Worm (Caenorhabditis elegans): Measurements from ENCODE around the gene dars-1.

Gene dars-1

DNA sequence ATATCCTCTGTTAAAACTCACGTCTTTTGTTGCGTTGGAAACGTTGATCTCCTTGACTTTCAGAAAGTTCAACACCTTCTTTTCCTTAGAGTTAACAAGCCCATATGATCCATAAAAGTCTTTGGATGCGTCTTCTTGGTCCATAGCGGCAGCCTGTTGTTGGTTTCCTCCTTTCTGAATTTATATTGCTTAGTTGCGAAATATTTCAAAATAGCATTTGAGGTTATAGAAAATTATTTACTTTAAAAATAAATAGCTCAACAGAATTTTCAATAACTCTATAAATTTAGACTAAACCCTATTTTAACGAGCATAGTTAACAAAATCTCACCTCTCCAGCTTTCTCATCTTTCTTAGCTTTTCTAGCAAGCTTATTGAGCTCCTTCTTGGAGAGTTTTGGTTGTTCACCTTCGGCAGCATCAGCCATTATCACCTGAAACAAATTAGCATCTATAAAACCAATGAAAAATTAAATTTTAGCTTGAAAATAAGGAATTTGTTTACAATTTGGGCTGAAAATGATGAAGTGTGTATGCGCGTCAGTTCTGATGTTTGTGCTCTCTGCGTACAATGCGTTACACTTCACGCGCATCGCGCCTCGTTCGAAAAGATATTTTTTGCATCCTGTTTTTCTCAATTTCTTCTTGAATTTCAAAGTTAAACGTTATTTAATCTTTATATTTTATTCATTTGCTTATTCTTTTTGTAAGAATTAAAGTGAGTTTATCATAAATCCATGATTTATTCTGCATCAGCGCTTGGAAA lies at the start of gene dars-1, which contains the start of gene ctr-9:
Gene dars-1 (minus strand): TSS at position 433 of the 765 bp plus-strand sequence.
Gene ctr-9 (plus strand): TSS at position 614 of the 765 bp plus-strand sequence.
- TF ChIP-seq ceh-79 (tag; optimal IDR thresholded peaks at IDR 0.05) (no peak), C06A6.2 (GFP tag; conservative IDR thresholded peaks at IDR 0.05) (no peak), lin-40 (tag; optimal IDR thresholded peaks at IDR 0.05) (no peak), cebp-1 (GFP tag; IDR thresholded peaks at IDR 0.05) (peak; percentile 30; the same call in 1 of the 2 replicates), cebp-1 (tag; optimal IDR thresholded peaks at IDR 0.05) (peak; percentile 87), Y53G8AR.9 (GFP tag; conservative IDR thresholded peaks at IDR 0.05) (0 out of 2 replicates have a peak, but pooled peaks have one; percentile 42), Y53F4B.3 (GFP tag; IDR thresholded peaks at IDR 0.05) (no peak), akir-1 (GFP tag; optimal IDR thresholded peaks at IDR 0.05) (no peak), mes-4 (tag; optimal IDR thresholded peaks at IDR 0.05) (no peak), snpc-3.4 (tag; optimal IDR thresholded peaks at IDR 0.05) (peak; percentile 0), tlf-1 (GFP tag; optimal IDR thresholded peaks at IDR 0.05) (no peak), ztf-25 (GFP tag; IDR thresholded peaks at IDR 0.05) (no peak), let-526 (GFP tag; IDR thresholded peaks at IDR 0.05) (no peak), madf-10 (tag; optimal IDR thresholded peaks at IDR 0.05) (no peak), T26A5.8 (tag; optimal IDR thresholded peaks at IDR 0.05) (no peak), aptf-2 (GFP tag; conservative IDR thresholded peaks at IDR 0.05) (no peak), rcor-1 (GFP tag; IDR thresholded peaks at IDR 0.05) (no peak), dox-1 (GFP tag; IDR thresholded peaks at IDR 0.05) (no peak), F33H1.4 (GFP tag; IDR thresholded peaks at IDR 0.05) (no peak), atf-7 (tag; optimal IDR thresholded peaks at IDR 0.05) (no peak), him-1 (tag; optimal IDR thresholded peaks at IDR 0.05) (no peak)

DNA sequence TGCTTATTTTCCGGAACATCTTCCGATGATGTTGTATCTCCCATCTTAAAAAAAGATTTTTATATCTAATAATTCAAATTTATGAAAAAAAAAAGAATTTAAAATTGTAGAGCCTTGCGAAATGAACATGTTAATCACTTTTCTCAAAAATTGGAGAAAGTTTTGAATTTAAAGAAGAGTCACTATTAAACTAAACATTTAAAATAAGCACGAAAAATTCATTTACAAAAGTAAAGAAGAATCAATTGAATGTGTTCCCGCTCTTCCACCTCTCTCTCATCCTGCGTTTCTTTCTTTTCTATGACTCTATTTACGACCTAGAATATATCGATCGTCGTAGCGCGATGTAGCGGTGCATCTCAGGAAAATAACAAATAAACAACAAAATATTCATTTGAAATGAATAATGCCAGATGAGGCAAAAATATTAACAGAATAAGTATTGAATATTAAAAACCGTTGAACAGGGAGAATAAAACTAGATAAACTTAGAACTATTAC lies 47.7 kb upstream of the dars-1 start, which contains the start of gene ZK1098.3:
Gene ZK1098.3 (minus strand): TSS at position 51 of the 501 bp plus-strand sequence.
- no peak for TF ChIP-seq ceh-58 (GFP tag; IDR thresholded peaks at IDR 0.05)
- no peak for TF ChIP-seq egl-44 (GFP tag; IDR thresholded peaks at IDR 0.05)
- no peak for TF ChIP-seq nhr-120 (GFP tag; IDR thresholded peaks at IDR 0.05)
- TF ChIP-seq attf-6 (GFP tag; IDR thresholded peaks at IDR 0.05): no peak
- TF ChIP-seq hlh-12 (tag; optimal IDR thresholded peaks at IDR 0.05): no peak
- no peak for TF ChIP-seq zim-3 (tag; optimal IDR thresholded peaks at IDR 0.05)
- TF ChIP-seq nhr-90 (tag; optimal IDR thresholded peaks at IDR 0.05): no peak
- TF ChIP-seq snpc-1.3 (tag; optimal IDR thresholded peaks at IDR 0.05; ENCODE audit: insufficient read depth): no peak
- TF ChIP-seq nfya-1 (tag; optimal IDR thresholded peaks at IDR 0.05; ENCODE audit: borderline replicate concordance, insufficient read depth): no peak
- TF ChIP-seq hmg-1.2 (GFP tag; IDR thresholded peaks at IDR 0.05): peak; percentile 27; the same call in 1 of the 2 replicates
- TF ChIP-seq ztf-25 (GFP tag; IDR thresholded peaks at IDR 0.05): no peak
- no peak for TF ChIP-seq tlf-1 (GFP tag; optimal IDR thresholded peaks at IDR 0.05)
- no peak for TF ChIP-seq ceh-100 (GFP tag; IDR thresholded peaks at IDR 0.05)
- TF ChIP-seq F52B5.7 (tag; optimal IDR thresholded peaks at IDR 0.05): no peak
- no peak for TF ChIP-seq chd-7 (tag; optimal IDR thresholded peaks at IDR 0.05)
- peak; percentile 2 for TF ChIP-seq attf-5 (GFP tag; optimal IDR thresholded peaks at IDR 0.05)

DNA sequence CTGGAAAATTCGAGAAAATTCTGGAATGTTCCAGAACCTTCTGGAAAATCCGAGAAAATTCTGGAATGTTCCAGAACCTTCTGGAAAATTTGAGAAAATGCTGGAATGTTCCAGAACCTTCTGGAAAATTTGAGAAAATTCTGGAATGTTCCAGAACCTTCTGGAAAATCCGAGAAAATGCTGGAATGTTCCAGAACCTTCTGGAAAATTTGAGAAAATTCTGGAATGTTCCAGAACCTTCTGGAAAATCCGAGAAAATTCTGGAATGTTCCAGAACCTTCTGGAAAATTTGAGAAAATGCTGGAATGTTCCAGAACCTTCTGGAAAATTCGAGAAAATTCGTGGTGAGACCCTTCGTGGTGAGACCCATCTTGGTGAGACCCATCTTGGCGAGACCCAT lies 43.2 kb upstream of the dars-1 start:
- 0 out of 2 replicates have a peak, but pooled peaks have one; percentile 27 for TF ChIP-seq egrh-3 (GFP tag; IDR thresholded peaks at IDR 0.05)
- peak; percentile 17; the same call in 1 of the 2 replicates for TF ChIP-seq pbrm-1 (GFP tag; IDR thresholded peaks at IDR 0.05)
- TF ChIP-seq dox-1 (GFP tag; IDR thresholded peaks at IDR 0.05): 0 out of 2 replicates have a peak, but pooled peaks have one; percentile 29
- peak; percentile 96 for TF ChIP-seq hsf-1 (GFP tag; IDR thresholded peaks at IDR 0.05)
- TF ChIP-seq madf-6 (GFP tag; IDR thresholded peaks at IDR 0.05): peak; percentile 19; the same call in 1 of the 2 replicates
- peak; percentile 52 for TF ChIP-seq F33H1.4 (GFP tag; IDR thresholded peaks at IDR 0.05)

Measured in whole organism, young adult.